Fruit fly (Drosophila melanogaster): Measurements from ENCODE around the gene zfh1.

The zfh1 gene

dm6 chr3R:30812401-30813207 lies 46.9 kb downstream of the zfh1 start (continued):
- peak; percentile 20 for TF ChIP-seq bcd (GFP tag; optimal IDR thresholded peaks at IDR 0.05)
- 0 out of 3 replicates have a peak, but pooled peaks have one; percentile 28 for TF ChIP-seq CG7357 (GFP tag; IDR thresholded peaks at IDR 0.05)
- TF ChIP-seq oc (tag; optimal IDR thresholded peaks at IDR 0.05): peak; percentile 22
- no peak for TF ChIP-seq ERR (GFP tag; optimal IDR thresholded peaks at IDR 0.05)
- peak; percentile 73 for TF ChIP-seq ci (GFP tag; IDR thresholded peaks at IDR 0.05)
- TF ChIP-seq CG17359 (tag; optimal IDR thresholded peaks at IDR 0.05): peak; percentile 35
- 0 out of 2 replicates have a peak, but pooled peaks have one; percentile 28 for TF ChIP-seq CG32767 (GFP tag; IDR thresholded peaks at IDR 0.05)
- no peak for TF ChIP-seq dimm (GFP tag; IDR thresholded peaks at IDR 0.05)
- TF ChIP-seq CG17385 (GFP tag; optimal IDR thresholded peaks at IDR 0.05): peak; percentile 52
- peak; percentile 48 for TF ChIP-seq ATbp (GFP tag; optimal IDR thresholded peaks at IDR 0.05)
- no peak for TF ChIP-seq gt (GFP tag; IDR thresholded peaks at IDR 0.05)
- TF ChIP-seq Rfx (GFP tag; IDR thresholded peaks at IDR 0.05): 0 out of 2 replicates have a peak, but pooled peaks have one; percentile 9
- TF ChIP-seq CG4820 (GFP tag; optimal IDR thresholded peaks at IDR 0.05): peak; percentile 43
- TF ChIP-seq CG2712 (tag; optimal IDR thresholded peaks at IDR 0.05): peak; percentile 35

dm6 chr3R:30813903-30814339 lies 48.2 kb downstream of the zfh1 start:
- TF ChIP-seq CG7963 (GFP tag; IDR thresholded peaks at IDR 0.05; ENCODE audit: partially characterized antibody) (no peak), Neu2 (GFP tag; optimal IDR thresholded peaks at IDR 0.05; ENCODE audit: borderline replicate concordance) (peak; percentile 36), abd-A (tag; optimal IDR thresholded peaks at IDR 0.05) (peak; percentile 11), Xbp1 (GFP tag; optimal IDR thresholded peaks at IDR 0.05) (peak; percentile 85), Aef1 (GFP tag; IDR thresholded peaks at IDR 0.05) (peak; percentile 83), Blimp-1 (GFP tag; optimal IDR thresholded peaks at IDR 0.05) (peak; percentile 93), ham (GFP tag; IDR thresholded peaks at IDR 0.05) (no peak), Dfd (GFP tag; optimal IDR thresholded peaks at IDR 0.05) (no peak), zfh1 (GFP tag; IDR thresholded peaks at IDR 0.05) (peak; percentile 91), CG7786 (GFP tag; optimal IDR thresholded peaks at IDR 0.05) (peak; percentile 73), CG15479 (GFP tag; optimal IDR thresholded peaks at IDR 0.05) (no peak), CG12659 (GFP tag; optimal IDR thresholded peaks at IDR 0.05) (peak; percentile 78), ato (GFP tag; IDR thresholded peaks at IDR 0.05; ENCODE audit: partially characterized antibody) (no peak), CG4617 (GFP tag; optimal IDR thresholded peaks at IDR 0.05; ENCODE audit: borderline replicate concordance) (peak; percentile 47), amos (GFP tag; IDR thresholded peaks at IDR 0.05; ENCODE audit: partially characterized antibody) (no peak), CG10959 (GFP tag; IDR thresholded peaks at IDR 0.05) (peak; percentile 65), Dip2 (GFP tag; IDR thresholded peaks at IDR 0.05) (no peak), croc (GFP tag; conservative IDR thresholded peaks at IDR 0.05) (peak; percentile 73), CG14965 (GFP tag; optimal IDR thresholded peaks at IDR 0.05; ENCODE audit: borderline replicate concordance) (peak; percentile 56), disco-r (GFP tag; optimal IDR thresholded peaks at IDR 0.05) (peak; percentile 77), CG8089 (GFP tag; optimal IDR thresholded peaks at IDR 0.05) (peak; percentile 60), Gsc (GFP tag; IDR thresholded peaks at IDR 0.05) (no peak), zf30C (GFP tag; optimal IDR thresholded peaks at IDR 0.05) (peak; percentile 55), lov (optimal IDR thresholded peaks at IDR 0.05) (no peak), lov (GFP tag; IDR thresholded peaks at IDR 0.05) (peak; percentile 79; the same call in 1 of the 3 replicates), CG12744 (GFP tag; optimal IDR thresholded peaks at IDR 0.05) (peak; percentile 75), chif (GFP tag; optimal IDR thresholded peaks at IDR 0.05) (peak; percentile 82), dati (GFP tag; IDR thresholded peaks at IDR 0.05) (peak; percentile 74), CG2129 (GFP tag; IDR thresholded peaks at IDR 0.05; ENCODE audit: partially characterized antibody) (no peak), ranshi (GFP tag; IDR thresholded peaks at IDR 0.05) (peak; percentile 89), CG5180 (GFP tag; optimal IDR thresholded peaks at IDR 0.05) (peak; percentile 75), Med (GFP tag) (peak; percentile 97), Poxn (GFP tag; IDR thresholded peaks at IDR 0.05) (no peak), D19B (GFP tag; optimal IDR thresholded peaks at IDR 0.05) (peak; percentile 22)
